Fruit fly (Drosophila melanogaster) ovary, adult (tissue): ENCODE data around the gene CG4297.
A peak's percentile ranks its signal among the peaks of the same experiment; 100 is the strongest.

ENCODE experiments used
- CG17801 ChIP-seq: fragments of 200-800 bp; optimal IDR thresholded peaks from 2 replicates; lab custom pipeline; 2019; ENCODE audit warnings: missing biosample characterization, mild to moderate bottlenecking, missing genetic modification characterization, moderate library complexity; ENCODE audit not compliant: partially characterized antibody

The CG4297 gene

DNA sequence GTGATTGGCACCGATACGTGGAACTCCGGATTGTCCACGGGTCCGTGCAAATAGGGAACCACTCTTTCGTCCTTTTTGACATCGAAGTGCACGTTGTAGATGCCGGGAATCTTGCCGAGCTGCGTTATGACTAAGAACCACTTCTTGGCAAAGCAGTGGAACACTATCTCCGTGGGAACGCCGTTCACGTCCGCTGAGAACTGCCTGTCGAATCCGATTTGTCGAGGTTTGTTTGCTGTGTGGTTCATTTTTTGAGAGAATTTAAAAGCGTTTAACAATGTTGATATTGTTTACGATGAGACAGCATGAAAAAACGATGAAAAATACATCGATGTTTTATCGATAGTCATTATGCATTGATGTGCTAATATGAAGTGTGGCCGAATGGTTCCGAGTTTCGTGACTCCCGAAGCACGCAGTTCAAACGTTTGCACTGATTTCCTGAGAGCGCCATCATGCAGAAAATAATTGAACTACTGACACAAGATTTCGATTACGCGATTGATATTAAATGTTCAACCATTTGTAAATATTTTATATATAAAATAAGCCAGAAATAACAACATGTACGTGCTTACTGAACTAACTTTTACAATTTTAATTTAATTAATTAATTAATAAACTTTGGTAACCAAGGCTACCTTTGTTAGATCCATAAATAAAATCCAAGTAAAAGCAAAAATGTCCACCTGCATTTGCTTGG lies 50.7 kb downstream of the CG4297 start, which contains the start of the genes CG11885 and CG13692:
Gene CG11885 (minus strand): TSS at position 332 of the 703 bp plus-strand sequence.
Gene CG13692 (plus strand): TSS at position 653 of the 703 bp plus-strand sequence.
- peak; percentile 51 for TF ChIP-seq CG17801 (GFP tag; lab: Kevin White, UChicago)

DNA sequence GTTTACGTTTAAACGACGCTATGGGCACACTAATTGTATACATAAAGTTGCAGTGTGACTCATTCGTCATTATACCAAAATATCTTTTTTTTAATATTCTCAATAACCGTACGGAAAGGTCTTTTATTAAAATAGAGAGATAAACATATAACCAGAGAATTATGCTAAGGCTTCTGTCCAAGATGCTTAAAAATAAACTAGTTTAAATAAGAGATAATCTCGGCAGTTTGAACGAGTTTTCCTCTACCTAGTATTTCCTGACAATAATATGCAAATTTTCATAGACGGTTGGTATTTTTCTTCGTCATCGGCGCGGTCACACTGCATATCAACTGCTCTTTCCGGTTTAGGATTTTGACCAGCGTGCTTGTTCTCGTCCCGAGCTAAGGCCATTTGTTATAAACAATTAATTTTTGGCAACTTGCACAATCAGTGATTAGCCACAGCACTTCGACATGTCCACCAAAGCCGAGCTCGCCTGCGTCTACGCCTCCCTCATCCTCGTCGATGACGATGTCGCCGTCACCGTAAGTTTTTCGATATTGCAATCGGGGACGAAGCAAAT lies 52.3 kb downstream of the CG4297 start, which contains the start of the genes CG13690 and RpLP1:
Gene CG13690 (minus strand): TSS at position 33 of the 565 bp plus-strand sequence.
Gene RpLP1 (plus strand): TSS at position 333 of the 565 bp plus-strand sequence.
- peak; percentile 87 for TF ChIP-seq CG17801 (GFP tag; lab: Kevin White, UChicago)

DNA sequence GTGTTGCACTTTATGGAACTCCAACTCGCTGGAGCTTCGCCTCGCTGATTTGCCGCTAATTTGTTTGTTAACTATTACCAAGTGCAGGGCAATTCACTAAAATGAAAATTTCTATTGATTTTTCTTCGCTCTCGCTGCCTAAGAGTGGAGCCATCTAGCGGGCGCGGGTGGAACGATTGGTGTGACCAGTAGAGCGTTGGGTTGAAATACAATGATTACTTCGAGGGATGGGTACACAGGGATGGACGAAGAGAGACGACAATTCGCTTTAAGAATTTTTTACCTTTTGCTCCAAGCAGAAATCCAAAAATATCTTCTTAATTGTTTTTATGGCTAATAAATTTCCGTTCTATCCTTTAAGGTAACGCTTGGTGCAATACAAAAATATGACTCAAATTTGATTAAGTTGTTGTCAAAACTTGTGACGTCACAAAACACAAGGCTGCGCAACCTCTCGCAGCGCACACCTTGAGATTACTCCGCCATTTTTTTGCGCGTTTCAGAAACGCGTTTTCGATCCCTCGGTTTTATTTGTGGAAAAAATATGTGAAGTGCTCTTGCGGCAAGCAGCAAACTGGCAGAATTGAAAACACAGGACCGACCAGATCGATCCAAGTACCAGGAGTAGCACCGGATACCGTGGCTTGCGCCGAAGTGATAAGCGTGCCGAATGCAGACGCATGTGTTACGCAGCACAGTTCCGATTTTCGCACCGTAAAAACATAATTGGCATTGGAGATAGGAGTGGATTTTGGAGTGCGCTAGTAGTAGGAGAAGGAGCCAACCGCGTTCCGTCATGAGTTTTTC lies 57.2 kb downstream of the CG4297 start, which contains the start of the genes AP-2alpha and ebi:
Gene AP-2alpha (minus strand): TSS at position 185 of the 807 bp plus-strand sequence.
Gene ebi (plus strand): TSS at position 475 of the 807 bp plus-strand sequence.
- TF ChIP-seq CG17801 (GFP tag; lab: Kevin White, UChicago), result peak; percentile 73

DNA sequence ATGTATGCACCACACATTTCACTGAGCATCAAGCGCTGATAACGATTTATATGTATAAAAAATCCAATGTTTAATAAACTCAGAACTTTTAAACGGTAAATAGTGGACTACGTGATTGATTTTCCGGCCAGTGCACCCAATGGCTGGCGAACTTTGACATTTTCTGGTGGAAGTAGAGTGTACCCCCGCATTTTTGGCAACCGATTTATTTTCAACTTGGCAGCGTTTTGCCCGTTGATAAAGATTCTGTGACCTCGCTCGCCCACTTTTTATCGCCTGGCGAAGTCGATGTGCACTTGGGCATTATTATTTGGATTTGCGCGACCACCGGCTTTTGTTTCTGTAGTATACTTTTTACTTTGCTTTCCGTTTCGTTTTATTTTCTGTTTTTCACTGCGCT lies 58.1 kb downstream of the CG4297 start:
- TF ChIP-seq CG17801 (GFP tag; lab: Kevin White, UChicago), result no peak

DNA sequence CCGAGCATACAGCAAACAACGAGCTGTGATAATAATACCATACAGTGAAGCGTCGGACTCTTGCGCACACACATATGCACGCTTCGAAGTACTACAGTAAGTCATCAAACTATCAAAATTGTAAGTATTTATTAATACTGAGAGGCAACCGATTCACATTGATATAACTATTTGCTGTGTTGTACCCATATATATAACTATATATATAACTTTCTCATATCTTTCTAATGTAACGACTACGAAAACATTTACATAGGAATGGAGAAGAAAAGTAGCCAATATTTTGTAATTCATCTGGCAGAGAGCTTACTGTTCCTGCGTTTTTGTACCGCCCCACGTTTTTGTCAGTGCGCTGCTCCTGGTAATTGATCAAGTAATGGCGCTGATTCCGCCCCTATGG lies 59.1 kb downstream of the CG4297 start:
- no peak for TF ChIP-seq CG17801 (GFP tag; lab: Kevin White, UChicago)
